Fruit fly (Drosophila melanogaster): Measurements from ENCODE around the gene Ptp61F.
A peak's percentile ranks its signal among the peaks of the same experiment; 100 is the strongest.

Ptp61F gene

dm6 chr3L:1342133-1342580 lies 132.9 kb downstream of the Ptp61F start, which contains the start of gene indra (continued):
- TF ChIP-seq Opbp (GFP tag; IDR thresholded peaks at IDR 0.05; ENCODE audit: partially characterized antibody), result peak; percentile 71; the same call in 2 of the 3 replicates
- no peak for TF ChIP-seq gsb-n (tag; optimal IDR thresholded peaks at IDR 0.05)
- peak; percentile 18 for TF ChIP-seq mirr (GFP tag; optimal IDR thresholded peaks at IDR 0.05)
- no peak for TF ChIP-seq Sry-β (GFP tag; optimal IDR thresholded peaks at IDR 0.05)
- peak; percentile 68 for TF ChIP-seq Xbp1 (GFP tag; optimal IDR thresholded peaks at IDR 0.05)
- TF ChIP-seq CG14710 (tag; optimal IDR thresholded peaks at IDR 0.05), result peak; percentile 69
- peak; percentile 49 for TF ChIP-seq CG12104 (GFP tag; optimal IDR thresholded peaks at IDR 0.05)
- peak; percentile 10 for TF ChIP-seq CrebB (tag; optimal IDR thresholded peaks at IDR 0.05)
- TF ChIP-seq ase (GFP tag; IDR thresholded peaks at IDR 0.05), result no peak
- TF ChIP-seq tll (GFP tag; optimal IDR thresholded peaks at IDR 0.05), result no peak
- peak; percentile 32; the same call in 1 of the 2 replicates for TF ChIP-seq esg (GFP tag; conservative IDR thresholded peaks at IDR 0.05)
- no peak for TF ChIP-seq Nf-YA (GFP tag; IDR thresholded peaks at IDR 0.05)
- no peak for TF ChIP-seq crol (GFP tag; IDR thresholded peaks at IDR 0.05)
- no peak for TF ChIP-seq CG4282 (GFP tag; optimal IDR thresholded peaks at IDR 0.05)
- peak; percentile 76 for TF ChIP-seq CG13624 (GFP tag; optimal IDR thresholded peaks at IDR 0.05)
- TF ChIP-seq slbo (GFP tag; IDR thresholded peaks at IDR 0.05), result peak; percentile 59
- peak; percentile 37 for TF ChIP-seq CG15601 (tag; optimal IDR thresholded peaks at IDR 0.05)
- TF ChIP-seq CG14014 (GFP tag; IDR thresholded peaks at IDR 0.05), result peak; percentile 57; the same call in 1 of the 2 replicates
- TF ChIP-seq hb (GFP tag; IDR thresholded peaks at IDR 0.05; ENCODE audit: partially characterized antibody), result no peak
- peak; percentile 54 for TF ChIP-seq CG33213 (GFP tag; optimal IDR thresholded peaks at IDR 0.05)
- peak; percentile 56 for TF ChIP-seq ind (GFP tag; optimal IDR thresholded peaks at IDR 0.05)
- TF ChIP-seq vnd (GFP tag; IDR thresholded peaks at IDR 0.05; ENCODE audit: partially characterized antibody), result peak; percentile 46; the same call in 2 of the 3 replicates
- peak; percentile 7 for TF ChIP-seq CG10274 (GFP tag; optimal IDR thresholded peaks at IDR 0.05)
- TF ChIP-seq CG8944 (GFP tag; optimal IDR thresholded peaks at IDR 0.05), result peak; percentile 56
- no peak for TF ChIP-seq CG15073 (GFP tag; optimal IDR thresholded peaks at IDR 0.05)
- TF ChIP-seq CG14965 (GFP tag; optimal IDR thresholded peaks at IDR 0.05; ENCODE audit: borderline replicate concordance), result no peak
- peak; percentile 77 for TF ChIP-seq E2f2 (GFP tag; IDR thresholded peaks at IDR 0.05)
- TF ChIP-seq hkb (optimal IDR thresholded peaks at IDR 0.05), result no peak
- no peak; the same call in 1 of the 2 replicates for TF ChIP-seq hkb (GFP tag; IDR thresholded peaks at IDR 0.05)
- peak; percentile 68 for TF ChIP-seq shn (GFP tag; optimal IDR thresholded peaks at IDR 0.05)
- TF ChIP-seq grn (GFP tag; optimal IDR thresholded peaks at IDR 0.05), result no peak
- TF ChIP-seq CG13424 (tag; optimal IDR thresholded peaks at IDR 0.05), result peak; percentile 76
- TF ChIP-seq ERR (GFP tag; optimal IDR thresholded peaks at IDR 0.05), result peak; percentile 62
- TF ChIP-seq CG30020 (tag; optimal IDR thresholded peaks at IDR 0.05), result peak; percentile 59
- no peak for TF ChIP-seq Nf-YC (tag; optimal IDR thresholded peaks at IDR 0.05)
- peak; percentile 31 for TF ChIP-seq MESR4 (GFP tag; optimal IDR thresholded peaks at IDR 0.05)
- no peak for TF ChIP-seq Jarid2 (GFP tag; optimal IDR thresholded peaks at IDR 0.05)
- peak; percentile 92 for TF ChIP-seq sqz (GFP tag; optimal IDR thresholded peaks at IDR 0.05)
- peak; percentile 96 for TF ChIP-seq CG9437 (GFP tag; optimal IDR thresholded peaks at IDR 0.05)
- no peak for TF ChIP-seq CG6813 (GFP tag; optimal IDR thresholded peaks at IDR 0.05)
- peak; percentile 43 for TF ChIP-seq CG18476 (GFP tag; optimal IDR thresholded peaks at IDR 0.05)
- TF ChIP-seq Hr3 (GFP tag; optimal IDR thresholded peaks at IDR 0.05), result peak; percentile 53
- TF ChIP-seq Six4 (GFP tag; optimal IDR thresholded peaks at IDR 0.05), result peak; percentile 23
- TF ChIP-seq CG5180 (GFP tag; optimal IDR thresholded peaks at IDR 0.05), result no peak
- no peak for TF ChIP-seq pb (GFP tag; optimal IDR thresholded peaks at IDR 0.05)
- peak; percentile 7 for TF ChIP-seq Fer3 (tag; optimal IDR thresholded peaks at IDR 0.05)
- peak; percentile 17 for TF ChIP-seq CG3163 (GFP tag; optimal IDR thresholded peaks at IDR 0.05)
- TF ChIP-seq CG8924 (tag; optimal IDR thresholded peaks at IDR 0.05), result peak; percentile 55
- TF ChIP-seq Hr51 (GFP tag; optimal IDR thresholded peaks at IDR 0.05), result peak in 1 of 2 experiments; percentile 49
- TF ChIP-seq pho (GFP tag; optimal IDR thresholded peaks at IDR 0.05), result peak; percentile 63

Data from whole organism, embryonic.